Fruit fly (Drosophila melanogaster) whole organism, pupa: ENCODE data around the gene CG11970.

Source experiments
- CG13204 ChIP-seq: fragments of 200-800 bp; sonication (Bioruptor generic); optimal IDR thresholded peaks from 2 replicates; lab custom pipeline; 2018; ENCODE audit warnings: missing biosample characterization, mild to moderate bottlenecking, missing genetic modification characterization, moderate library complexity
- CG17806 ChIP-seq: fragments of 200-800 bp; sonication (Bioruptor generic); optimal IDR thresholded peaks from 2 replicates; lab custom pipeline; 2018; ENCODE audit warnings: missing biosample characterization, mild to moderate bottlenecking, missing genetic modification characterization, moderate library complexity
- CG34367 ChIP-seq: fragments of 200-800 bp; sonication (Bioruptor generic); optimal IDR thresholded peaks from 2 replicates; lab custom pipeline; 2018; ENCODE audit warnings: missing biosample characterization, mild to moderate bottlenecking, missing genetic modification characterization
- CG4496 ChIP-seq: fragments of 200-800 bp; sonication (Bioruptor generic); IDR thresholded peaks from 3 replicates; pipeline ENCODE4 v1.3.6; 2022; ENCODE audit warnings: missing biosample characterization, missing genetic modification characterization
- CG8159 ChIP-seq: fragments of 200-800 bp; sonication (Bioruptor generic); optimal IDR thresholded peaks from 3 replicates; lab custom pipeline; 2018; ENCODE audit warnings: missing biosample characterization, mild to moderate bottlenecking, missing genetic modification characterization, moderate library complexity
- D1 ChIP-seq: fragments of 200-800 bp; sonication (Bioruptor generic); optimal IDR thresholded peaks from 2 replicates; lab custom pipeline; 2018; ENCODE audit warnings: missing biosample characterization, mild to moderate bottlenecking, missing genetic modification characterization, moderate library complexity
- Pif1B ChIP-seq: fragments of 200-800 bp; sonication (Bioruptor generic); optimal IDR thresholded peaks from 3 replicates; lab custom pipeline; 2016; ENCODE audit warnings: missing biosample characterization, missing genetic modification characterization
- fd96Ca ChIP-seq: fragments of 200-800 bp; sonication (Bioruptor generic); IDR thresholded peaks from 3 replicates; pipeline ENCODE4 v1.3.6; 2022; ENCODE audit warnings: missing biosample characterization, missing genetic modification characterization
- gl ChIP-seq: fragments of 200-800 bp; sonication (Bioruptor generic); optimal IDR thresholded peaks from 2 replicates; lab custom pipeline; 2018; ENCODE audit warnings: missing biosample characterization, mild to moderate bottlenecking, missing genetic modification characterization

DNA sequence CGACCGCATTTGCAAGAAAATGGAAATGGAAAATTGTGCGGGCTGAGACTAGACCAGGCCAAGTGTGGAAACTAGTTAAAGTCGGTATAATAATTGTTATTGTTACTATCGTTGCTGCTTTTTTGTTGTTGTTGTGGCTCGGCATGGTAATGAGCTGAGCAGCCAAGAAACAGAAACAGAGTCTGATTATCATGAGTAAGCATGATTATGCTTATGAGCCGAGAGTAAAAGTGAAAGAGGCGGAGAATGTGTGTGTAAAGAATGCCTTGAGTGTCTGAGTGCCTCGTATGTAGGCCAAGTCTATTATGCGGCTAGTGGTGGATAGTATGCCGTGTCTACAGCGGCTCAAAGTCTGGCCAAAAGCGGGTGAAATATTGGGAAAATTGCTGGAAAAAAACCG, 13.8 kb upstream of the CG11970 start:
- no peak for TF ChIP-seq Pif1B (GFP tag; lab: Kevin White, UChicago)
- no peak for TF ChIP-seq CG4496
- TF ChIP-seq fd96Ca (GFP tag; lab: Robert Waterston, UW), result no peak
- no peak for TF ChIP-seq gl (tag; lab: Kevin White, UChicago)
- no peak for TF ChIP-seq D1 (tag; lab: Kevin White, UChicago)
- TF ChIP-seq CG13204 (GFP tag; lab: Kevin White, UChicago), result no peak
- no peak for TF ChIP-seq CG17806
- TF ChIP-seq CG8159, result no peak
- no peak for TF ChIP-seq CG34367
